Fruit fly (Drosophila melanogaster) whole organism, pupa: Measurements from ENCODE around the gene CG14655.

Experiments used
- CG10348 ChIP-seq: fragments of 200-800 bp; sonication (Bioruptor generic); IDR thresholded peaks from 2 replicates; pipeline ENCODE4 v1.3.6; 2022; ENCODE audit warnings: missing biosample characterization, missing genetic modification characterization
- CG12605 ChIP-seq: fragments of 200-800 bp; sonication (Bioruptor generic); IDR thresholded peaks from 2 replicates; pipeline ENCODE4 v1.3.6; 2022; ENCODE audit warnings: missing biosample characterization, missing genetic modification characterization
- CG13204 ChIP-seq: fragments of 200-800 bp; sonication (Bioruptor generic); optimal IDR thresholded peaks from 2 replicates; lab custom pipeline; 2018; ENCODE audit warnings: missing biosample characterization, mild to moderate bottlenecking, missing genetic modification characterization, moderate library complexity
- CG14655 ChIP-seq: fragments of 200-800 bp; sonication (Bioruptor generic); optimal IDR thresholded peaks from 3 replicates; lab custom pipeline; 2017; ENCODE audit warnings: mild to moderate bottlenecking, missing biosample characterization, missing genetic modification reagents, missing genetic modification characterization
- CG15710 ChIP-seq: fragments of 200-800 bp; sonication (Bioruptor generic); optimal IDR thresholded peaks from 2 replicates; lab custom pipeline; 2018; ENCODE audit warnings: missing biosample characterization, mild to moderate bottlenecking, missing genetic modification characterization, moderate library complexity
- CG17806 ChIP-seq: fragments of 200-800 bp; sonication (Bioruptor generic); optimal IDR thresholded peaks from 2 replicates; lab custom pipeline; 2018; ENCODE audit warnings: missing biosample characterization, mild to moderate bottlenecking, missing genetic modification characterization, moderate library complexity
- CG32121 ChIP-seq: fragments of 200-800 bp; sonication (Bioruptor generic); IDR thresholded peaks from 2 replicates; pipeline ENCODE4 v1.3.6; 2022; ENCODE audit warnings: missing biosample characterization, missing genetic modification characterization
- CG34367 ChIP-seq: fragments of 200-800 bp; sonication (Bioruptor generic); optimal IDR thresholded peaks from 2 replicates; lab custom pipeline; 2018; ENCODE audit warnings: missing biosample characterization, mild to moderate bottlenecking, missing genetic modification characterization
- CG4496 ChIP-seq: fragments of 200-800 bp; sonication (Bioruptor generic); IDR thresholded peaks from 3 replicates; pipeline ENCODE4 v1.3.6; 2022; ENCODE audit warnings: missing biosample characterization, missing genetic modification characterization
- CG8159 ChIP-seq: fragments of 200-800 bp; sonication (Bioruptor generic); optimal IDR thresholded peaks from 3 replicates; lab custom pipeline; 2018; ENCODE audit warnings: missing biosample characterization, mild to moderate bottlenecking, missing genetic modification characterization, moderate library complexity
- CG8301 ChIP-seq: fragments of 200-800 bp; sonication (Bioruptor generic); optimal IDR thresholded peaks from 2 replicates; lab custom pipeline; 2018; ENCODE audit warnings: missing biosample characterization, mild to moderate bottlenecking, missing genetic modification characterization
- CG9948 ChIP-seq: fragments of 200-800 bp; sonication (Bioruptor generic); optimal IDR thresholded peaks from 2 replicates; lab custom pipeline; 2018; ENCODE audit warnings: missing biosample characterization, mild to moderate bottlenecking, missing genetic modification characterization, moderate library complexity
- D1 ChIP-seq: fragments of 200-800 bp; sonication (Bioruptor generic); optimal IDR thresholded peaks from 2 replicates; lab custom pipeline; 2018; ENCODE audit warnings: missing biosample characterization, mild to moderate bottlenecking, missing genetic modification characterization, moderate library complexity
- EcR ChIP-seq: fragments of 200-800 bp; sonication (Bioruptor generic); optimal IDR thresholded peaks from 3 replicates; lab custom pipeline; 2019; ENCODE audit warnings: missing biosample characterization, missing genetic modification characterization, mild to moderate bottlenecking, moderate library complexity, missing genetic modification reagents
- Ets98B ChIP-seq: fragments of 200-800 bp; sonication (Bioruptor generic); IDR thresholded peaks from 2 replicates; pipeline ENCODE4 v1.3.6; 2022; ENCODE audit warnings: missing biosample characterization, missing genetic modification characterization
- Pif1A ChIP-seq: fragments of 200-800 bp; sonication (Bioruptor generic); optimal IDR thresholded peaks from 3 replicates; lab custom pipeline; 2016; ENCODE audit warnings: missing biosample characterization, missing genetic modification characterization
- Pif1B ChIP-seq: fragments of 200-800 bp; sonication (Bioruptor generic); optimal IDR thresholded peaks from 3 replicates; lab custom pipeline; 2016; ENCODE audit warnings: missing biosample characterization, missing genetic modification characterization
- Snoo ChIP-seq: fragments of 200-800 bp; sonication (Bioruptor generic); optimal IDR thresholded peaks from 3 replicates; lab custom pipeline; 2017; ENCODE audit warnings: missing biosample characterization, mild to moderate bottlenecking, missing genetic modification characterization, inconsistent platforms
- fd96Ca ChIP-seq: fragments of 200-800 bp; sonication (Bioruptor generic); IDR thresholded peaks from 3 replicates; pipeline ENCODE4 v1.3.6; 2022; ENCODE audit warnings: missing biosample characterization, missing genetic modification characterization
- gl ChIP-seq: fragments of 200-800 bp; sonication (Bioruptor generic); optimal IDR thresholded peaks from 2 replicates; lab custom pipeline; 2018; ENCODE audit warnings: missing biosample characterization, mild to moderate bottlenecking, missing genetic modification characterization
- rn ChIP-seq: fragments of 200-800 bp; sonication (Bioruptor generic); IDR thresholded peaks from 2 replicates; pipeline ENCODE4 v1.3.6; 2022; ENCODE audit warnings: missing biosample characterization, missing genetic modification characterization

The CG14655 gene

dm6 chr3R:4804828-4805707 is 25.0 kb upstream of the CG14655 start:
- TF ChIP-seq CG32121 (GFP tag; lab: Robert Waterston, UW) (no peak), CG17806 (tag; lab: Kevin White, UChicago) (peak; percentile 16), Pif1B (GFP tag; lab: Kevin White, UChicago) (no peak), EcR (GFP tag; lab: Kevin White, UChicago) (no peak), rn (GFP tag; lab: Robert Waterston, UW) (no peak), gl (tag; lab: Kevin White, UChicago) (no peak), Ets98B (GFP tag; lab: Robert Waterston, UW) (no peak), CG13204 (GFP tag; lab: Kevin White, UChicago) (no peak), CG8159 (tag; lab: Kevin White, UChicago) (peak; percentile 62), CG12605 (GFP tag; lab: Robert Waterston, UW) (no peak), CG34367 (tag; lab: Kevin White, UChicago) (no peak), CG9948 (tag; lab: Kevin White, UChicago) (peak; percentile 26), Pif1A (no peak), Snoo (no peak), CG4496 (GFP tag; lab: Robert Waterston, UW) (no peak), CG10348 (GFP tag; lab: Robert Waterston, UW) (no peak), D1 (no peak), CG14655 (peak; percentile 41), CG8301 (tag; lab: Kevin White, UChicago) (peak; percentile 0), CG15710 (tag; lab: Kevin White, UChicago) (peak; percentile 46), fd96Ca (GFP tag; lab: Robert Waterston, UW) (no peak)

- TF ChIP-seq fd96Ca (GFP tag; lab: Robert Waterston, UW) (0 out of 3 replicates have a peak, but pooled peaks have one; percentile 20), CG8301 (tag; lab: Kevin White, UChicago) (no peak), CG9948 (tag; lab: Kevin White, UChicago) (no peak)
These were observed 24.1 kb upstream of the CG14655 start for dm6 chr3R:4804126-4804649.

DNA sequence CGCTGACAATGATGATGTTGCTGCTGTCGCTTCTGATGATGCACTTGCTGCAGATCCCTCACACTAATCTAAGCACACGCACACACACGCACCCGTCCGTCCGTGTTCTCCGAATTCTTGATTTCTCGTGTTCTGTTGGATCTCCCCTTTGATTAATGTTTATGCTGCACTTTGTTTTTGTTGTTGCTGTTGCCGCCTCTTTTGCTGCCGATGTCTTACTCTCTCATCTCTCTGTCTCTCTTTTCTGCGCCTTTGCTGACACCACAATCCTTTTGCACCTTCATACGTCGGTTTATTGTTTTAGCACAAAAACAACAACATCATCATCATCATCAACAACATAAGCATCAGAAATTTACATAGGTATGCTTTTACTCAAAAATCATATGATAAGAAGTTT is 17.9 kb upstream of the CG14655 start:
- no peak for TF ChIP-seq Ets98B (GFP tag; lab: Robert Waterston, UW)
- no peak for TF ChIP-seq CG9948 (tag; lab: Kevin White, UChicago)
- no peak for TF ChIP-seq Pif1B (GFP tag; lab: Kevin White, UChicago)
- TF ChIP-seq CG8159 (tag; lab: Kevin White, UChicago) = no peak
- no peak for TF ChIP-seq CG13204 (GFP tag; lab: Kevin White, UChicago)
- no peak for TF ChIP-seq Pif1A
- no peak for TF ChIP-seq CG4496 (GFP tag; lab: Robert Waterston, UW)
- no peak for TF ChIP-seq CG14655
- no peak for TF ChIP-seq CG32121 (GFP tag; lab: Robert Waterston, UW)
- TF ChIP-seq EcR (GFP tag; lab: Kevin White, UChicago) = no peak
- TF ChIP-seq gl (tag; lab: Kevin White, UChicago) = no peak
- TF ChIP-seq Snoo = no peak
- TF ChIP-seq CG34367 (tag; lab: Kevin White, UChicago) = no peak
- TF ChIP-seq CG17806 (tag; lab: Kevin White, UChicago) = no peak
- no peak for TF ChIP-seq rn (GFP tag; lab: Robert Waterston, UW)
- no peak for TF ChIP-seq D1

- no peak for TF ChIP-seq Snoo
- no peak for TF ChIP-seq EcR (GFP tag; lab: Kevin White, UChicago)
- no peak for TF ChIP-seq CG4496 (GFP tag; lab: Robert Waterston, UW)
- TF ChIP-seq CG32121 (GFP tag; lab: Robert Waterston, UW) = no peak
- TF ChIP-seq CG15710 (tag; lab: Kevin White, UChicago) = no peak
- TF ChIP-seq Ets98B (GFP tag; lab: Robert Waterston, UW) = no peak
- TF ChIP-seq CG34367 (tag; lab: Kevin White, UChicago) = no peak
- no peak for TF ChIP-seq gl (tag; lab: Kevin White, UChicago)
- no peak for TF ChIP-seq CG17806 (tag; lab: Kevin White, UChicago)
- no peak for TF ChIP-seq D1
- TF ChIP-seq CG9948 (tag; lab: Kevin White, UChicago) = no peak
- TF ChIP-seq CG8301 (tag; lab: Kevin White, UChicago) = no peak
- TF ChIP-seq rn (GFP tag; lab: Robert Waterston, UW) = no peak
- TF ChIP-seq fd96Ca (GFP tag; lab: Robert Waterston, UW) = no peak
- TF ChIP-seq CG13204 (GFP tag; lab: Kevin White, UChicago) = no peak
- no peak for TF ChIP-seq CG14655
- TF ChIP-seq, all 21 proteins: peak for 0
These were observed 17.5 kb upstream of the CG14655 start for dm6 chr3R:4797585-4797984.

DNA sequence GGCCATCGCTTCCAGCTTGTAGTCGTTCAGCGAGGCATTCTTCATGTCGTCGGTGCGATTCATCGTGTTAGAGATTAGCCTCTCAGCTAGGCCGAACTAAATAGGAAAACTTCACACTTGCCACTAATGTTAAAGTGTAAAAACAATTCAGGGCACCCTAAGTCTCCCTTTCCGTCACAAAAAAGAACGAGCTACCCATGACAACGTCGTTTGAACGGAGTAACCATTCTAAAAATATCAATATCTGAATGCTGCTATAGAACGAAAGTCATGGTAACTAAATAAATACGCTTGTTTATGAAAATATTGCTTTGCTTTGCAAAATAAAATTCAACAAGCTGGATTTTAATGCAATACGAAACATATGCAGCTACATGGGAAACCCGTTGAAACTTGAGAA is 4.5 kb upstream of the CG14655 start, which contains the start of gene Ccdc39:
Ccdc39 (minus strand) TSS at position 101 of the 400 bp plus-strand sequence.
- no peak for TF ChIP-seq CG34367 (tag; lab: Kevin White, UChicago)
- no peak for TF ChIP-seq CG13204 (GFP tag; lab: Kevin White, UChicago)

DNA sequence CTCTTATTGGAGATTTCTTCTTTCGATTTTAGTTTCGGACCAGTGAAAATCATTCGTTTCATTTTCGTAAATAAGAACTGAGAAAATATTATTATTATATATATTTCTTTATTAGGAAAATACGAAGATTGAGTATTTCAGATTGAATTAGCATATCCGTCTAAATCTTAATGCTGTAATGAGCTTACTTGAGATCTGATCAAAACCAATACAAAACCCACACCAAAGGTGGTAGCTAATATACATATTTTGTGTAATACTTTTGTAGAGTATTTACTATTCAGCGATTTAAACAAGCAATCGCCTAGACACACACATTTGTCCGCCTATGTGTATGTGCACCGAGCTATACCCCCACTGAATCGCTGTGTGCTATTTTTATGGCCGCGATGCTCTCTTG is 619 bp upstream of the CG14655 start:
- TF ChIP-seq D1 (no peak), CG4496 (GFP tag; lab: Robert Waterston, UW) (no peak), CG9948 (tag; lab: Kevin White, UChicago) (no peak), CG12605 (GFP tag; lab: Robert Waterston, UW) (no peak), CG17806 (tag; lab: Kevin White, UChicago) (no peak), Pif1B (GFP tag; lab: Kevin White, UChicago) (no peak), EcR (GFP tag; lab: Kevin White, UChicago) (no peak), fd96Ca (GFP tag; lab: Robert Waterston, UW) (no peak), Ets98B (GFP tag; lab: Robert Waterston, UW) (no peak), CG32121 (GFP tag; lab: Robert Waterston, UW) (no peak), rn (GFP tag; lab: Robert Waterston, UW) (no peak), CG10348 (GFP tag; lab: Robert Waterston, UW) (no peak)
